Fruit fly (Drosophila melanogaster) whole organism, embryonic: ENCODE measurements around the gene APP-BP1.

Source experiments
- Aef1 ChIP-seq: fragments of 200-800 bp; sonication (Bioruptor generic); IDR thresholded peaks from 3 replicates; pipeline ENCODE4 v1.3.6; 2022; ENCODE audit warnings: missing biosample characterization, missing genetic modification characterization
- Asciz ChIP-seq: fragments of 200-800 bp; sonication (Bioruptor generic); optimal IDR thresholded peaks from 2 replicates; lab custom pipeline; 2017; ENCODE audit warnings: missing biosample characterization, mild to moderate bottlenecking, missing genetic modification characterization, missing genetic modification reagents
- Atf6 ChIP-seq: fragments of 200-800 bp; sonication (Bioruptor generic); IDR thresholded peaks from 2 replicates; pipeline ENCODE4 v1.3.6; 2022; ENCODE audit warnings: missing biosample characterization, missing genetic modification characterization
- Awh ChIP-seq: fragments of 200-800 bp; sonication (Bioruptor generic); IDR thresholded peaks from 2 replicates; pipeline ENCODE4, ENCODE4 v1.3.6; 2022; ENCODE audit warnings: missing biosample characterization, missing genetic modification characterization
- B-H1 ChIP-seq: fragments of 200-800 bp; sonication (Bioruptor generic); IDR thresholded peaks from 3 replicates; pipeline ENCODE4 v1.3.6; 2022; ENCODE audit warnings: missing biosample characterization, missing genetic modification characterization
- BtbVII ChIP-seq: fragments of 200-800 bp; sonication (Bioruptor generic); optimal IDR thresholded peaks from 3 replicates; lab custom pipeline; 2017; ENCODE audit warnings: missing biosample characterization, mild to moderate bottlenecking, missing genetic modification characterization
- Bteb2 ChIP-seq: fragments of 200-800 bp; sonication (Bioruptor generic); optimal IDR thresholded peaks from 2 replicates; lab custom pipeline; 2016; ENCODE audit warnings: missing biosample characterization, missing genetic modification characterization
- CG1024 ChIP-seq: fragments of 200-800 bp; sonication (Bioruptor generic); IDR thresholded peaks from 2 replicates; pipeline ENCODE4 v1.3.6; 2022; ENCODE audit warnings: missing biosample characterization, missing genetic modification characterization
- CG11398 ChIP-seq: fragments of 200-800 bp; sonication (Bioruptor generic); optimal IDR thresholded peaks from 2 replicates; lab custom pipeline; 2016; ENCODE audit warnings: missing biosample characterization, missing genetic modification characterization
- CG11560 ChIP-seq: fragments of 200-800 bp; sonication (Bioruptor generic); IDR thresholded peaks from 3 replicates; pipeline ENCODE4 v1.3.6; 2022; ENCODE audit warnings: missing biosample characterization, missing genetic modification characterization
- CG12236 ChIP-seq: fragments of 200-800 bp; sonication (Bioruptor generic); optimal IDR thresholded peaks from 2 replicates; lab custom pipeline; 2016; ENCODE audit warnings: missing biosample characterization, missing genetic modification characterization
- CG13775 ChIP-seq: fragments of 200-800 bp; sonication (Bioruptor generic); optimal IDR thresholded peaks from 3 replicates; lab custom pipeline; 2017; ENCODE audit warnings: missing biosample characterization, mild to moderate bottlenecking, missing genetic modification characterization
- CG14860 ChIP-seq: fragments of 200-800 bp; sonication (Bioruptor generic); IDR thresholded peaks from 3 replicates; pipeline ENCODE4 v1.3.6; 2022; ENCODE audit warnings: missing biosample characterization, missing genetic modification characterization; ENCODE audit not compliant: partially characterized antibody
- CG15269 ChIP-seq: fragments of 200-800 bp; sonication (Bioruptor generic); optimal IDR thresholded peaks from 2 replicates; lab custom pipeline; 2018; ENCODE audit warnings: missing biosample characterization, mild to moderate bottlenecking, missing genetic modification characterization, moderate library complexity
- CG17912 ChIP-seq: fragments of 200-800 bp; sonication (Bioruptor generic); optimal IDR thresholded peaks from 2 replicates; lab custom pipeline; 2018; ENCODE audit warnings: missing biosample characterization, mild to moderate bottlenecking, missing genetic modification characterization
- CG2116 ChIP-seq: fragments of 200-800 bp; sonication (Bioruptor generic); optimal IDR thresholded peaks from 3 replicates; lab custom pipeline; 2018; ENCODE audit warnings: missing biosample characterization, mild to moderate bottlenecking, missing genetic modification characterization
- CG2678 ChIP-seq: fragments of 200-800 bp; sonication (Bioruptor generic); optimal IDR thresholded peaks from 3 replicates; lab custom pipeline; 2019; ENCODE audit warnings: missing biosample characterization, mild to moderate bottlenecking, missing genetic modification characterization, moderate library complexity
- CG3065 ChIP-seq: fragments of 200-800 bp; sonication (Bioruptor generic); optimal IDR thresholded peaks from 2 replicates; lab custom pipeline; 2016; ENCODE audit warnings: missing biosample characterization, missing genetic modification characterization
- CG32532 ChIP-seq: fragments of 200-800 bp; sonication (Bioruptor generic); IDR thresholded peaks from 2 replicates; pipeline ENCODE4 v1.3.6; 2022; ENCODE audit warnings: missing biosample characterization, missing genetic modification characterization
- CG4404 ChIP-seq: fragments of 200-800 bp; sonication (Bioruptor generic); IDR thresholded peaks from 2 replicates; pipeline ENCODE4 v1.3.6; 2022; ENCODE audit warnings: missing biosample characterization, missing genetic modification characterization
- CG4617 ChIP-seq: fragments of 200-800 bp; sonication (Bioruptor generic); optimal IDR thresholded peaks from 3 replicates; lab custom pipeline; 2016; ENCODE audit warnings: missing biosample characterization, missing genetic modification characterization, borderline replicate concordance
- CG6854 ChIP-seq: fragments of 200-800 bp; sonication (Bioruptor generic); optimal IDR thresholded peaks from 3 replicates; lab custom pipeline; 2017; ENCODE audit warnings: missing biosample characterization, mild to moderate bottlenecking, missing genetic modification characterization
- CG8924 ChIP-seq: fragments of 200-800 bp; optimal IDR thresholded peaks from 3 replicates; lab custom pipeline; 2019; ENCODE audit warnings: missing biosample characterization, mild to moderate bottlenecking, missing genetic modification characterization, moderate library complexity
- CG9932 ChIP-seq: fragments of 200-800 bp; sonication (Bioruptor generic); IDR thresholded peaks from 2 replicates; pipeline ENCODE4 v1.3.6; 2022; ENCODE audit warnings: missing biosample characterization, missing genetic modification characterization
- Dek ChIP-seq: fragments of 200-800 bp; sonication (Bioruptor generic); optimal IDR thresholded peaks from 3 replicates; lab custom pipeline; 2019; ENCODE audit warnings: missing biosample characterization, mild to moderate bottlenecking, missing genetic modification characterization, moderate library complexity
- Doc2 ChIP-seq: fragments of 200-800 bp; sonication (Bioruptor generic); IDR thresholded peaks from 2 replicates; pipeline ENCODE4 v1.3.6; 2022; ENCODE audit warnings: missing biosample characterization, missing genetic modification characterization
- ERR ChIP-seq: fragments of 200-800 bp; sonication (Bioruptor generic); optimal IDR thresholded peaks from 2 replicates; lab custom pipeline; 2016; ENCODE audit warnings: missing biosample characterization, missing genetic modification characterization
- Eip74EF ChIP-seq, 2 experiments: fragments of 200-800 bp in 1 of 2; fragments of >200 bp in 1 of 2; sonication (Bioruptor generic) in 1 of 2; optimal IDR thresholded peaks; 2 replicates each; lab custom pipeline; 2017 to 2019; ENCODE audit warnings: missing biosample characterization in 2 of 2, missing genetic modification characterization in 2 of 2, mild to moderate bottlenecking in 1 of 2, moderate library complexity in 1 of 2
- HLHmδ ChIP-seq: fragments of 200-800 bp; sonication (Bioruptor generic); optimal IDR thresholded peaks from 2 replicates; lab custom pipeline; 2018; ENCODE audit warnings: missing biosample characterization, mild to moderate bottlenecking, missing genetic modification characterization, moderate library complexity
- Hr3 ChIP-seq: fragments of 200-800 bp; sonication (Bioruptor generic); optimal IDR thresholded peaks from 3 replicates; lab custom pipeline; 2016; ENCODE audit warnings: missing biosample characterization, missing genetic modification characterization
- Hr78 ChIP-seq, 2 experiments: fragments of 200-800 bp in 1 of 2; fragments of >200 bp in 1 of 2; sonication (Bioruptor generic) in 1 of 2; optimal IDR thresholded peaks; 2 replicates each; lab custom pipeline; 2017 to 2019; ENCODE audit warnings: missing biosample characterization in 2 of 2, missing genetic modification characterization in 2 of 2, mild to moderate bottlenecking in 1 of 2, moderate library complexity in 1 of 2
- Oaz ChIP-seq: fragments of 200-800 bp; sonication (Bioruptor generic); IDR thresholded peaks from 2 replicates; pipeline ENCODE4 v1.3.6; 2022; ENCODE audit warnings: missing biosample characterization, missing genetic modification characterization
- Pdp1 ChIP-seq, 2 experiments: fragments of 200-800 bp; sonication (Bioruptor generic); optimal IDR thresholded peaks; 3 replicates each; lab custom pipeline; 2016; ENCODE audit warnings: missing biosample characterization in 2 of 2, missing genetic modification characterization in 2 of 2, mild to moderate bottlenecking in 1 of 2, moderate library complexity in 1 of 2
- Sox100B ChIP-seq: fragments of 200-800 bp; sonication (Bioruptor generic); optimal IDR thresholded peaks from 3 replicates; lab custom pipeline; 2018; ENCODE audit warnings: missing biosample characterization, mild to moderate bottlenecking, missing genetic modification characterization
- Ssrp ChIP-seq: fragments of 200-800 bp; sonication (Bioruptor generic); optimal IDR thresholded peaks from 2 replicates; lab custom pipeline; 2018; ENCODE audit warnings: missing biosample characterization, mild to moderate bottlenecking, missing genetic modification characterization, moderate library complexity
- YL-1 ChIP-seq: fragments of 200-800 bp; sonication (Bioruptor generic); optimal IDR thresholded peaks from 3 replicates; lab custom pipeline; 2017; ENCODE audit warnings: missing biosample characterization, mild to moderate bottlenecking, missing genetic modification characterization
- dysf ChIP-seq: fragments of 200-800 bp; sonication (Bioruptor generic); IDR thresholded peaks from 3 replicates; pipeline ENCODE4 v1.3.6; 2022; ENCODE audit warnings: missing biosample characterization, missing genetic modification characterization
- ewg ChIP-seq: fragments of 200-800 bp; sonication (Bioruptor generic); optimal IDR thresholded peaks from 3 replicates; lab custom pipeline; 2017; ENCODE audit warnings: mild to moderate bottlenecking, missing biosample characterization, missing genetic modification reagents, missing genetic modification characterization
- fd64A ChIP-seq: fragments of 200-800 bp; sonication (Bioruptor generic); optimal IDR thresholded peaks from 3 replicates; lab custom pipeline; 2018; ENCODE audit warnings: missing biosample characterization, mild to moderate bottlenecking, missing genetic modification characterization
- gcm2 ChIP-seq: fragments of 200-800 bp; sonication (Bioruptor generic); optimal IDR thresholded peaks from 2 replicates; lab custom pipeline; 2016; ENCODE audit warnings: missing biosample characterization, missing genetic modification characterization
- gro ChIP-seq: fragments of 200-800 bp; sonication (Bioruptor generic); optimal IDR thresholded peaks from 2 replicates; lab custom pipeline; 2016; ENCODE audit warnings: missing biosample characterization, missing genetic modification characterization
- ham ChIP-seq: fragments of 200-800 bp; sonication (Bioruptor generic); IDR thresholded peaks from 2 replicates; pipeline ENCODE4 v1.3.6; 2022; ENCODE audit warnings: missing biosample characterization, missing genetic modification characterization
- sens-2 ChIP-seq: fragments of 200-800 bp; sonication (Bioruptor generic); IDR thresholded peaks from 2 replicates; pipeline ENCODE4 v1.3.6; 2022; ENCODE audit warnings: missing biosample characterization, missing genetic modification characterization
- sna ChIP-seq: fragments of 200-800 bp; sonication (Bioruptor generic); IDR thresholded peaks from 2 replicates; pipeline ENCODE4 v1.3.6; 2022; ENCODE audit warnings: missing biosample characterization, missing genetic modification characterization; ENCODE audit not compliant: partially characterized antibody
- tin ChIP-seq: fragments of 200-800 bp; sonication (Bioruptor generic); optimal IDR thresholded peaks from 3 replicates; lab custom pipeline; 2016; ENCODE audit warnings: missing biosample characterization, missing genetic modification characterization
- tio ChIP-seq: fragments of 200-800 bp; sonication (Bioruptor generic); optimal IDR thresholded peaks from 2 replicates; lab custom pipeline; 2017; ENCODE audit warnings: missing biosample characterization, missing genetic modification characterization, inconsistent platforms
- vnd ChIP-seq: fragments of 200-800 bp; sonication (Bioruptor generic); IDR thresholded peaks from 3 replicates; pipeline ENCODE4 v1.3.6; 2022; ENCODE audit warnings: missing biosample characterization, missing genetic modification characterization; ENCODE audit not compliant: partially characterized antibody
- zen2 ChIP-seq: fragments of 200-800 bp; sonication (Bioruptor generic); IDR thresholded peaks from 3 replicates; pipeline ENCODE4 v1.3.6; 2022; ENCODE audit warnings: missing biosample characterization, missing genetic modification characterization; ENCODE audit not compliant: partially characterized antibody

APP-BP1 gene

DNA sequence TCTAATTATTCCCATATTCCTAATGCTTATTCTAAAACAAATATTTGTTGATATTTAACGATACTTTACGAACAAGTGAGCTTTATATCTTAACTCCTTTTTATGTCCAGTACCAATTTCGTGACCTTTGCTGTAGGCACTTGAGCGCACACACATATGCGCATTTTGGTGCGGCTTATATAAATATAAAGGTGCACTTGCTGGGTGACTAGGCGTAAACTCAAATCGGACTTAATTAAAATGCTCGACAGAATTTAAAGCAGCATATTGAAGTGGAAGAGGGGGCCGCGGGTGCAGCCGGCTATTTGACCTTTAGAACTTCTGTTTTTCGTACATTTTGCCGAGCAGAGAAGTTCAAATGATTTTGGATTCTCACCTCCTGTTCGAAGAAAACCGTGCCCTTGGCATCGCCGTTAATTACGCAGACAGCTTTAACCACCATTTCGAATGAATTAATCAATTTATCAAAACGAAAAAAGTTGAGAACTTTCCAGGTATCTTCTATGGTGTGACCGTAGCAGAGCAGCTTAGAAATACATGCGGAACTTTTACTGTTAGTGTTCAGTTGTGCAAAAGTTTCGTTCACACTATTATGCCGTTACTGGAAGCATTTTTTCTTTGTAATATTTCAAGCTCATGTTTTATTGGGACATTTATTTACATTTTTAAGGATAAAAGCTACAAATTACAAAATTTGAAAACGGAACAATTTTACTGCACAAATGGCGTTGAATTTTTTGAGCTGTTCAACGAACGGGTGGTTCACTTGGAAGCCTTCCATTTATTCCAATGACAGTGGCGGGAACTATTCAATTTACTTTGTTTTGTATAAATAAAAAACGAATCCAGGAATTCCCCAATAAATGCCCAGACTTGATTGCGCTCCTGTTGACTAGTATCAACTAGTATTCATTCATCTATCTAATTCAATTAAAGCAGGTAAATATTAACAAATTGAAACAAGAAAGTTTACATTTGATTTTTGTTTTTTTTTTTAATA, 15.3 kb downstream of the APP-BP1 start, which contains the start of gene Sod1 (continued):
- no peak for TF ChIP-seq Sox100B (GFP tag; lab: Kevin White, UChicago)
- TF ChIP-seq Asciz (GFP tag; lab: Kevin White, UChicago), result no peak
- TF ChIP-seq Awh (GFP tag; lab: Robert Waterston, UW), result no peak
- no peak for TF ChIP-seq Hr3 (GFP tag; lab: Kevin White, UChicago)
- no peak for TF ChIP-seq zen2 (GFP tag; lab: Robert Waterston, UW)
- no peak for TF ChIP-seq sna (GFP tag; lab: Robert Waterston, UW)
- no peak for TF ChIP-seq Oaz (GFP tag; lab: Robert Waterston, UW)
- TF ChIP-seq Atf6, result 0 out of 2 replicates have a peak, but pooled peaks have one; percentile 8
- no peak for TF ChIP-seq CG14860 (GFP tag; lab: Robert Waterston, UW)
- no peak for TF ChIP-seq CG6854 (GFP tag; lab: Kevin White, UChicago)
- TF ChIP-seq CG32532, result no peak
- TF ChIP-seq CG15269 (tag; lab: Kevin White, UChicago), result no peak
- no peak for TF ChIP-seq CG1024
- no peak for TF ChIP-seq CG8924 (tag; lab: Kevin White, UChicago)
- no peak for TF ChIP-seq dysf
- TF ChIP-seq Eip74EF (GFP tag; optimal IDR thresholded peaks at IDR 0.05; lab: Kevin White, UChicago), result no peak
- TF ChIP-seq tin, result no peak
- peak in 1 of 2 experiments; percentile 97 for TF ChIP-seq Hr78 (GFP tag; optimal IDR thresholded peaks at IDR 0.05; lab: Kevin White, UChicago)
- 0 out of 3 replicates have a peak, but pooled peaks have one; percentile 12 for TF ChIP-seq vnd (GFP tag; lab: Robert Waterston, UW)
- TF ChIP-seq CG13775 (GFP tag; lab: Kevin White, UChicago), result no peak
- TF ChIP-seq gro (GFP tag; lab: Kevin White, UChicago), result no peak
- TF ChIP-seq CG9932 (GFP tag; lab: Robert Waterston, UW), result no peak
- peak; percentile 73 for TF ChIP-seq YL-1 (GFP tag; lab: Kevin White, UChicago)
- no peak for TF ChIP-seq CG11560
- TF ChIP-seq HLHmδ (GFP tag; lab: Kevin White, UChicago), result no peak
- no peak for TF ChIP-seq CG3065 (GFP tag; lab: Kevin White, UChicago)
- TF ChIP-seq B-H1 (GFP tag; lab: Robert Waterston, UW), result no peak
- TF ChIP-seq gcm2 (GFP tag; lab: Kevin White, UChicago), result no peak
- peak in 1 of 2 experiments; percentile 77 for TF ChIP-seq Pdp1 (GFP tag; optimal IDR thresholded peaks at IDR 0.05; lab: Kevin White, UChicago)
- TF ChIP-seq CG17912 (GFP tag; lab: Kevin White, UChicago), result no peak
- TF ChIP-seq ewg (GFP tag; lab: Kevin White, UChicago), result no peak
- peak; percentile 9 for TF ChIP-seq Dek (tag; lab: Kevin White, UChicago)
- no peak for TF ChIP-seq sens-2 (GFP tag; lab: Robert Waterston, UW)
- TF ChIP-seq CG2678 (tag; lab: Kevin White, UChicago), result no peak
- no peak for TF ChIP-seq Doc2 (GFP tag; lab: Robert Waterston, UW)
- no peak for TF ChIP-seq CG4404 (GFP tag; lab: Robert Waterston, UW)
- TF ChIP-seq Bteb2 (GFP tag; lab: Kevin White, UChicago), result no peak
- no peak for TF ChIP-seq Aef1 (GFP tag; lab: Robert Waterston, UW)
- TF ChIP-seq CG12236 (GFP tag; lab: Kevin White, UChicago), result no peak
- TF ChIP-seq CG4617 (GFP tag; lab: Kevin White, UChicago), result peak; percentile 40
- TF ChIP-seq fd64A (GFP tag; lab: Kevin White, UChicago), result no peak
- peak; percentile 51 for TF ChIP-seq BtbVII (GFP tag; lab: Kevin White, UChicago)
- TF ChIP-seq CG11398 (GFP tag; lab: Kevin White, UChicago), result no peak
- TF ChIP-seq ERR (GFP tag; lab: Kevin White, UChicago), result peak; percentile 71
- TF ChIP-seq Ssrp (tag; lab: Kevin White, UChicago), result no peak
- peak; percentile 16 for TF ChIP-seq CG2116 (GFP tag; lab: Kevin White, UChicago)
- TF ChIP-seq tio, result no peak
- TF ChIP-seq ham (GFP tag; lab: Robert Waterston, UW), result no peak
